Worm (Caenorhabditis elegans): ENCODE results near the gene R144.12.

The R144.12 gene

ce11 chrIII:4998956-4999425 lies 7.8 kb downstream of the R144.12 start, which contains the start of gene smcr-8 (continued):
- TF ChIP-seq nfya-2 (GFP tag; IDR thresholded peaks at IDR 0.05) (no peak), snpc-1.3 (tag; optimal IDR thresholded peaks at IDR 0.05; ENCODE audit: insufficient read depth) (no peak), rpc-1 (optimal IDR thresholded peaks at IDR 0.05) (no peak), rpc-1 (tag; optimal IDR thresholded peaks at IDR 0.05) (no peak), C17E4.6 (GFP tag; IDR thresholded peaks at IDR 0.05) (no peak), nhr-120 (GFP tag; IDR thresholded peaks at IDR 0.05) (no peak), cebp-2 (GFP tag; IDR thresholded peaks at IDR 0.05) (no peak), rec-8 (tag; optimal IDR thresholded peaks at IDR 0.05) (peak in 1 of 2 experiments; percentile 17), sea-2 (GFP tag; IDR thresholded peaks at IDR 0.05) (no peak), atf-7 (tag; optimal IDR thresholded peaks at IDR 0.05) (no peak), C06A6.2 (GFP tag; conservative IDR thresholded peaks at IDR 0.05) (no peak), F57A8.1 (GFP tag; optimal IDR thresholded peaks at IDR 0.05) (no peak), lsy-27 (tag; optimal IDR thresholded peaks at IDR 0.05; ENCODE audit: borderline replicate concordance, insufficient read depth) (no peak), attf-3 (GFP tag; conservative IDR thresholded peaks at IDR 0.05) (peak; percentile 56; the same call in 1 of the 2 replicates), lir-1 (GFP tag; conservative IDR thresholded peaks at IDR 0.05) (0 out of 2 replicates have a peak, but pooled peaks have one; percentile 11), gei-17 (GFP tag; optimal IDR thresholded peaks at IDR 0.05) (no peak), zfh-2 (GFP tag; conservative IDR thresholded peaks at IDR 0.05) (no peak), madf-6 (GFP tag; IDR thresholded peaks at IDR 0.05) (peak; percentile 82), Y67H2A.10 (GFP tag; conservative IDR thresholded peaks at IDR 0.05) (no peak), ekl-4 (GFP tag; IDR thresholded peaks at IDR 0.05) (0 out of 2 replicates have a peak, but pooled peaks have one; percentile 42), zim-3 (tag; optimal IDR thresholded peaks at IDR 0.05) (no peak), B0035.1 (tag; optimal IDR thresholded peaks at IDR 0.05) (no peak), mxl-1 (tag; optimal IDR thresholded peaks at IDR 0.05) (no peak), somi-1 (GFP tag; optimal IDR thresholded peaks at IDR 0.05) (no peak), tlf-1 (GFP tag; optimal IDR thresholded peaks at IDR 0.05) (peak; percentile 23), athp-1 (tag; optimal IDR thresholded peaks at IDR 0.05) (peak; percentile 81), nhr-179 (tag; optimal IDR thresholded peaks at IDR 0.05) (no peak), fkh-3 (tag; optimal IDR thresholded peaks at IDR 0.05) (no peak), lin-26 (GFP tag; IDR thresholded peaks at IDR 0.05) (no peak), Y53F4B.3 (GFP tag; IDR thresholded peaks at IDR 0.05) (no peak), pbrm-1 (GFP tag; IDR thresholded peaks at IDR 0.05) (no peak), attf-6 (GFP tag; IDR thresholded peaks at IDR 0.05) (no peak), F49E8.2 (tag; optimal IDR thresholded peaks at IDR 0.05; ENCODE audit: insufficient read depth) (no peak), dox-1 (GFP tag; IDR thresholded peaks at IDR 0.05) (peak; percentile 86), him-1 (tag; optimal IDR thresholded peaks at IDR 0.05) (no peak), lin-40 (tag; optimal IDR thresholded peaks at IDR 0.05) (no peak), aptf-3 (GFP tag; IDR thresholded peaks at IDR 0.05) (no peak), F52B5.7 (tag; optimal IDR thresholded peaks at IDR 0.05) (no peak), lag-1 (GFP tag; IDR thresholded peaks at IDR 0.05) (no peak), ztf-25 (GFP tag; IDR thresholded peaks at IDR 0.05) (no peak), madf-10 (tag; optimal IDR thresholded peaks at IDR 0.05) (no peak), cebp-1 (GFP tag; IDR thresholded peaks at IDR 0.05) (no peak), cebp-1 (tag; optimal IDR thresholded peaks at IDR 0.05) (no peak), B0019.2 (GFP tag; conservative IDR thresholded peaks at IDR 0.05) (0 out of 2 replicates have a peak, but pooled peaks have one; percentile 14), egl-44 (GFP tag; IDR thresholded peaks at IDR 0.05) (no peak), hmg-20 (GFP tag; IDR thresholded peaks at IDR 0.05) (no peak), lsl-1 (GFP tag; optimal IDR thresholded peaks at IDR 0.05) (peak; percentile 96), xnd-1 (tag; optimal IDR thresholded peaks at IDR 0.05) (peak; percentile 82), madf-3 (GFP tag; IDR thresholded peaks at IDR 0.05) (no peak)
